Fruit fly (Drosophila melanogaster) whole organism, pupa: ENCODE results near the gene CG32564.

Source experiments
- CG12605 ChIP-seq: fragments of 200-800 bp; sonication (Bioruptor generic); IDR thresholded peaks from 2 replicates; pipeline ENCODE4 v1.3.6; 2022; ENCODE audit warnings: missing biosample characterization, missing genetic modification characterization
- Pif1A ChIP-seq: fragments of 200-800 bp; sonication (Bioruptor generic); optimal IDR thresholded peaks from 3 replicates; lab custom pipeline; 2016; ENCODE audit warnings: missing biosample characterization, missing genetic modification characterization
- Pif1B ChIP-seq: fragments of 200-800 bp; sonication (Bioruptor generic); optimal IDR thresholded peaks from 3 replicates; lab custom pipeline; 2016; ENCODE audit warnings: missing biosample characterization, missing genetic modification characterization

DNA sequence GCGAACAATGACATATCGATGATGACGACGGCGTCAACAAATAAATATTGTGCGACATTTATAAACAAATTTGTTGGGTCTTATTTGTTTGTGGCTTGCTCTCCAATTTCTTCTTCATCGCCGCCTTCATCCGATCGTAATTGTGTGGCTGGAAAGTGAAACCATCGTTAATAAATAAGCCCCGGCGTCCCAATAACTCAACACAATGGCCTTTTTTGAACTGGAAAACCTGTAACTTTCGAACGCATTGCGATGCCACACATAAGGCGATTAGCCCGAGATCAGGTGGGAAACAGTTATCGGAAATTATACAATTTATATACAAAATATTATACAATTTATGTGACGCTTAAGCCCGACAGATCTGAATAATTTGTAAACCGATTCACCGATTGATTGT, 30.3 kb downstream of the CG32564 start:
- no peak for TF ChIP-seq Pif1A (GFP tag; lab: Kevin White, UChicago)
- TF ChIP-seq CG12605 (GFP tag; lab: Robert Waterston, UW) = no peak
- no peak for TF ChIP-seq Pif1B (GFP tag; lab: Kevin White, UChicago)
